Fruit fly (Drosophila melanogaster): ENCODE measurements around the gene CG9123.

dm6 chrX:15320973-15321372, 20.9 kb downstream of the CG9123 start:
- TF ChIP-seq CTCF (optimal IDR thresholded peaks at IDR 0.05) (no peak), CG8478 (optimal IDR thresholded peaks at IDR 0.05) (no peak)
